Worm (Caenorhabditis elegans) whole organism, L1 larva: ENCODE results near the gene math-40.

Experiments used
- C34B4.2 ChIP-seq: sonication (generic microtip); optimal IDR thresholded peaks from 2 replicates; lab custom pipeline; 2017; ENCODE audit warnings: mild to moderate bottlenecking, missing genetic modification characterization, missing compliant biosample characterization
- F16B12.6 ChIP-seq: fragments of 150-350 bp; optimal IDR thresholded peaks from 2 replicates; lab custom pipeline; 2014; ENCODE audit warnings: missing biosample characterization, missing genetic modification characterization
- Y116A8C.19 ChIP-seq: sonication (generic microtip); optimal IDR thresholded peaks from 2 replicates; lab custom pipeline; 2016; ENCODE audit warnings: missing compliant biosample characterization, missing genetic modification characterization, borderline replicate concordance
- aha-1 ChIP-seq: fragments of 150-350 bp; optimal IDR thresholded peaks from 2 replicates; lab custom pipeline; 2014; ENCODE audit warnings: missing biosample characterization, missing genetic modification characterization
- aly-2 ChIP-seq: fragments of 150-350 bp; optimal IDR thresholded peaks from 2 replicates; lab custom pipeline; 2014; ENCODE audit warnings: missing biosample characterization, missing genetic modification characterization
- ceh-8 ChIP-seq: fragments of 200-800 bp; sonication (Bioruptor generic); optimal IDR thresholded peaks from 2 replicates; lab custom pipeline; 2018; ENCODE audit warnings: mild to moderate bottlenecking, missing genetic modification characterization, moderate library complexity, missing compliant biosample characterization
- ceh-90 ChIP-seq: sonication (generic microtip); optimal IDR thresholded peaks from 2 replicates; lab custom pipeline; 2016; ENCODE audit warnings: missing genetic modification characterization, missing compliant biosample characterization
- ces-1 ChIP-seq: fragments of 150-350 bp; optimal IDR thresholded peaks from 2 replicates; lab custom pipeline; 2014; ENCODE audit warnings: missing biosample characterization, missing genetic modification reagents, missing genetic modification characterization
- dpl-1 ChIP-seq, 3 experiments: fragments of 150-350 bp in 2 of 3; sonication (generic microtip) in 1 of 3; optimal IDR thresholded peaks; 2 replicates each; lab custom pipeline; 2014 to 2017; ENCODE audit warnings: missing biosample characterization in 3 of 3, missing genetic modification characterization in 3 of 3, missing genetic modification reagents in 3 of 3
- dsc-1 ChIP-seq: sonication (generic microtip); optimal IDR thresholded peaks from 2 replicates; lab custom pipeline; 2016; ENCODE audit warnings: mild to moderate bottlenecking, missing genetic modification characterization, missing compliant biosample characterization
- efl-1 ChIP-seq, 4 experiments: fragments of 150-350 bp; optimal IDR thresholded peaks in 3 of 4; peaks in 1 of 4; 1 replicate in 1 of 4; 2 replicates in 3 of 4; lab custom pipeline; 2014; ENCODE audit warnings: missing biosample characterization in 2 of 4, missing genetic modification characterization in 2 of 4, missing genetic modification reagents in 2 of 4
- efl-3 ChIP-seq: fragments of 200-800 bp; sonication (Bioruptor generic); optimal IDR thresholded peaks from 2 replicates; lab custom pipeline; 2018; ENCODE audit warnings: mild to moderate bottlenecking, missing genetic modification characterization, missing compliant biosample characterization
- elt-2 ChIP-seq: sonication (generic microtip); optimal IDR thresholded peaks from 2 replicates; lab custom pipeline; 2016; ENCODE audit warnings: missing genetic modification characterization, mild to moderate bottlenecking, inconsistent platforms, missing compliant biosample characterization, missing genetic modification reagents
- elt-3 ChIP-seq, 6 experiments: fragments of 150-350 bp in 1 of 6; sonication (generic microtip); optimal IDR thresholded peaks; 2 replicates each; lab custom pipeline; 2017 to 2018; ENCODE audit warnings: missing biosample characterization in 6 of 6, missing genetic modification characterization in 6 of 6, inconsistent platforms in 1 of 6
- ets-5 ChIP-seq: fragments of 200-800 bp; sonication (Bioruptor generic); IDR thresholded peaks from 2 replicates; pipeline ENCODE4 v1.3.6; 2022; ENCODE audit warnings: missing genetic modification characterization, missing compliant biosample characterization
- fkh-8 ChIP-seq: sonication (generic microtip); optimal IDR thresholded peaks from 2 replicates; lab custom pipeline; 2016; ENCODE audit warnings: mild to moderate bottlenecking, missing genetic modification characterization, missing compliant biosample characterization
- grh-1 ChIP-seq: fragments of 200-800 bp; sonication (Bioruptor generic); IDR thresholded peaks from 2 replicates; pipeline ENCODE4 v1.3.6; 2022; ENCODE audit warnings: missing genetic modification reagents, missing genetic modification characterization, missing compliant biosample characterization
- hlh-17 ChIP-seq: fragments of 200-800 bp; sonication (Bioruptor generic); optimal IDR thresholded peaks from 2 replicates; lab custom pipeline; 2018; ENCODE audit warnings: missing genetic modification characterization, mild to moderate bottlenecking, missing compliant biosample characterization, moderate library complexity, borderline replicate concordance
- irx-1 ChIP-seq: sonication (generic microtip); optimal IDR thresholded peaks from 2 replicates; lab custom pipeline; 2016; ENCODE audit warnings: missing genetic modification characterization, missing compliant biosample characterization
- lin-14 ChIP-seq: fragments of 200-800 bp; sonication (Bioruptor generic); optimal IDR thresholded peaks from 2 replicates; lab custom pipeline; 2018; ENCODE audit warnings: mild to moderate bottlenecking, missing genetic modification characterization, moderate library complexity, missing compliant biosample characterization
- lin-35 ChIP-seq, 2 experiments: fragments of 150-350 bp; optimal IDR thresholded peaks; 2 replicates each; lab custom pipeline; 2014; ENCODE audit warnings: missing biosample characterization in 2 of 2, missing genetic modification characterization in 2 of 2, missing genetic modification reagents in 2 of 2
- lin-39 ChIP-seq: fragments of 150-350 bp; optimal IDR thresholded peaks from 2 replicates; lab custom pipeline; 2014; ENCODE audit warnings: missing biosample characterization, missing genetic modification reagents, missing genetic modification characterization
- mdl-1 ChIP-seq, 2 experiments: fragments of 150-350 bp; optimal IDR thresholded peaks; 2 replicates each; lab custom pipeline; 2014 to 2017; ENCODE audit warnings: missing biosample characterization in 2 of 2, missing genetic modification characterization in 2 of 2, inconsistent platforms in 1 of 2
- mef-2 ChIP-seq: fragments of 150-350 bp; optimal IDR thresholded peaks from 2 replicates; lab custom pipeline; 2014; ENCODE audit warnings: missing biosample characterization, missing genetic modification characterization
- nhr-20 ChIP-seq: sonication (generic microtip); optimal IDR thresholded peaks from 2 replicates; lab custom pipeline; 2016; ENCODE audit warnings: mild to moderate bottlenecking, missing genetic modification characterization, missing compliant biosample characterization
- nhr-28 ChIP-seq: fragments of 150-350 bp; optimal IDR thresholded peaks from 2 replicates; lab custom pipeline; 2014; ENCODE audit warnings: missing biosample characterization, missing genetic modification characterization
- nhr-71 ChIP-seq: sonication (generic microtip); optimal IDR thresholded peaks from 2 replicates; lab custom pipeline; 2016; ENCODE audit warnings: mild to moderate bottlenecking, missing genetic modification characterization, moderate library complexity, missing compliant biosample characterization
- nhr-76 ChIP-seq: sonication (generic microtip); optimal IDR thresholded peaks from 2 replicates; lab custom pipeline; 2017; ENCODE audit warnings: missing biosample characterization, missing genetic modification characterization
- nhr-84 ChIP-seq: sonication (generic microtip); optimal IDR thresholded peaks from 2 replicates; lab custom pipeline; 2017; ENCODE audit warnings: missing biosample characterization, missing genetic modification characterization
- nhr-85 ChIP-seq: sonication (generic microtip); peaks from one replicate; lab custom pipeline; 2016; ENCODE audit warnings: missing genetic modification characterization, inconsistent platforms, missing compliant biosample characterization
- pag-3 ChIP-seq: sonication (generic microtip); optimal IDR thresholded peaks from 2 replicates; lab custom pipeline; 2017; ENCODE audit warnings: missing genetic modification characterization, mild to moderate bottlenecking, missing compliant biosample characterization, antibody characterized with exemption, borderline replicate concordance; ENCODE audit not compliant: insufficient read depth
- skn-1 ChIP-seq: fragments of 150-350 bp; optimal IDR thresholded peaks from 2 replicates; lab custom pipeline; 2014; ENCODE audit warnings: missing biosample characterization, missing genetic modification characterization
- snpc-4 ChIP-seq: fragments of 150-350 bp; optimal IDR thresholded peaks from 2 replicates; lab custom pipeline; 2014; ENCODE audit warnings: missing biosample characterization, missing genetic modification characterization
- sptf-1 ChIP-seq: fragments of 150-350 bp; optimal IDR thresholded peaks from 2 replicates; lab custom pipeline; 2014; ENCODE audit warnings: missing biosample characterization, missing genetic modification characterization
- swsn-7 ChIP-seq: sonication (generic microtip); optimal IDR thresholded peaks from 2 replicates; lab custom pipeline; 2016; ENCODE audit warnings: missing genetic modification characterization, missing compliant biosample characterization
- unc-62 ChIP-seq: fragments of 150-350 bp; optimal IDR thresholded peaks from 2 replicates; lab custom pipeline; 2014; ENCODE audit warnings: missing biosample characterization, missing genetic modification reagents, missing genetic modification characterization
- unc-86 ChIP-seq: sonication (generic microtip); optimal IDR thresholded peaks from 2 replicates; lab custom pipeline; 2016; ENCODE audit warnings: missing genetic modification characterization, missing compliant biosample characterization
- xbp-1 ChIP-seq: sonication (generic microtip); optimal IDR thresholded peaks from 2 replicates; lab custom pipeline; 2016; ENCODE audit warnings: missing genetic modification characterization, missing compliant biosample characterization
- zag-1 ChIP-seq: fragments of 150-350 bp; optimal IDR thresholded peaks from 2 replicates; lab custom pipeline; 2014; ENCODE audit warnings: missing biosample characterization, missing genetic modification characterization
- ztf-4 ChIP-seq: fragments of 150-350 bp; optimal IDR thresholded peaks from 2 replicates; lab custom pipeline; 2014; ENCODE audit warnings: missing biosample characterization, missing genetic modification characterization

The math-40 gene

ce11 chrII:1806358-1806757 lies 24.1 kb upstream of the math-40 start, which contains the start of gene C08F1.12:
Gene C08F1.12, minus strand, starts transcription at chrII:1806458.
- TF ChIP-seq elt-3 (tag; optimal IDR thresholded peaks at IDR 0.05; lab: Kevin White, UChicago): no peak
- TF ChIP-seq unc-62 (GFP tag; lab: Kevin White, UChicago): no peak

- peak; percentile 31 for TF ChIP-seq F16B12.6 (tag; lab: Kevin White, UChicago)
- no peak for TF ChIP-seq mef-2 (tag; lab: Kevin White, UChicago)
- TF ChIP-seq efl-1 (optimal IDR thresholded peaks at IDR 0.05; lab: Kevin White, UChicago): peak; percentile 4 to 38
- TF ChIP-seq efl-1 (GFP tag; optimal IDR thresholded peaks at IDR 0.05 in 1 of 2; lab: Kevin White, UChicago): peak in 1 of 2 experiments; percentile 29
- TF ChIP-seq dsc-1: peak; percentile 4
- TF ChIP-seq dpl-1 (GFP tag; optimal IDR thresholded peaks at IDR 0.05; lab: Kevin White, UChicago): peak in 1 of 3 experiments; percentile 37
- peak; percentile 24 for TF ChIP-seq fkh-8
- no peak for TF ChIP-seq nhr-20
- TF ChIP-seq lin-35 (GFP tag; optimal IDR thresholded peaks at IDR 0.05; lab: Kevin White, UChicago): peak in 1 of 2 experiments; percentile 8
- peak; percentile 29 for TF ChIP-seq lin-14 (GFP tag; lab: Kevin White, UChicago)
- TF ChIP-seq unc-86 (tag; lab: Kevin White, UChicago): peak; percentile 52
Measured at ce11 chrII:1808217-1808616, 22.2 kb upstream of the math-40 start, which contains the start of gene C08F1.8. Gene C08F1.8, minus strand, starts transcription at chrII:1808317.

ce11 chrII:1816053-1816452 lies 14.4 kb upstream of the math-40 start:
- no peak for TF ChIP-seq efl-1 (optimal IDR thresholded peaks at IDR 0.05; lab: Kevin White, UChicago)
- peak in 1 of 2 experiments; percentile 86 for TF ChIP-seq efl-1 (GFP tag; optimal IDR thresholded peaks at IDR 0.05 in 1 of 2; lab: Kevin White, UChicago)
- TF ChIP-seq aha-1 (tag; lab: Kevin White, UChicago): no peak

- TF ChIP-seq xbp-1 (no peak), ztf-4 (tag; lab: Kevin White, UChicago) (no peak), skn-1 (tag; lab: Kevin White, UChicago) (no peak), nhr-76 (tag; lab: Kevin White, UChicago) (no peak), nhr-71 (tag; lab: Kevin White, UChicago) (no peak), nhr-28 (tag; lab: Kevin White, UChicago) (no peak), sptf-1 (tag; lab: Kevin White, UChicago) (no peak), dpl-1 (GFP tag; optimal IDR thresholded peaks at IDR 0.05; lab: Kevin White, UChicago) (no peak), elt-3 (tag; optimal IDR thresholded peaks at IDR 0.05; lab: Kevin White, UChicago) (no peak), efl-1 (optimal IDR thresholded peaks at IDR 0.05; lab: Kevin White, UChicago) (no peak), efl-1 (GFP tag; optimal IDR thresholded peaks at IDR 0.05 in 1 of 2; lab: Kevin White, UChicago) (no peak), grh-1 (GFP tag; lab: Robert Waterston, UW) (no peak), ceh-8 (GFP tag; lab: Kevin White, UChicago) (no peak)
- TF ChIP-seq, all 84 proteins: peak for 0
Measured at ce11 chrII:1818300-1818699, 12.1 kb upstream of the math-40 start, which contains the start of gene fbxb-10. Gene fbxb-10, minus strand, starts transcription at chrII:1818400.

- TF ChIP-seq elt-2 (tag; lab: Kevin White, UChicago): peak; percentile 100
- no peak for TF ChIP-seq aly-2 (tag; lab: Kevin White, UChicago)
- peak in 1 of 2 experiments; percentile 53 for TF ChIP-seq mdl-1 (tag; optimal IDR thresholded peaks at IDR 0.05; lab: Kevin White, UChicago)
- TF ChIP-seq hlh-17 (GFP tag; lab: Kevin White, UChicago): no peak
- peak; percentile 72 for TF ChIP-seq nhr-71 (tag; lab: Kevin White, UChicago)
- no peak for TF ChIP-seq unc-86 (tag; lab: Kevin White, UChicago)
- TF ChIP-seq snpc-4 (tag; lab: Kevin White, UChicago): peak; percentile 45
- TF ChIP-seq pag-3: no peak
- peak; percentile 34 for TF ChIP-seq swsn-7
- TF ChIP-seq lin-39 (tag; lab: Kevin White, UChicago): no peak
- TF ChIP-seq C34B4.2: no peak
- TF ChIP-seq ces-1 (GFP tag; lab: Kevin White, UChicago): no peak
- peak; percentile 56 to 61 (median 61) for TF ChIP-seq dpl-1 (GFP tag; optimal IDR thresholded peaks at IDR 0.05; lab: Kevin White, UChicago)
- no peak for TF ChIP-seq ets-5
- no peak for TF ChIP-seq irx-1 (tag; lab: Kevin White, UChicago)
- no peak for TF ChIP-seq Y116A8C.19 (tag; lab: Kevin White, UChicago)
- TF ChIP-seq efl-3 (GFP tag; lab: Kevin White, UChicago): no peak
- TF ChIP-seq nhr-85: peak; percentile 83
- peak; percentile 60 for TF ChIP-seq nhr-20
- TF ChIP-seq dsc-1: no peak
- no peak for TF ChIP-seq ceh-90
- TF ChIP-seq lin-35 (GFP tag; optimal IDR thresholded peaks at IDR 0.05; lab: Kevin White, UChicago): peak; percentile 47 to 82
- TF ChIP-seq nhr-84: no peak
- TF ChIP-seq zag-1 (tag; lab: Kevin White, UChicago): no peak
- peak in 3 of 6 experiments; percentile 60 to 96 (median 89) for TF ChIP-seq elt-3 (tag; optimal IDR thresholded peaks at IDR 0.05; lab: Kevin White, UChicago)
- TF ChIP-seq skn-1 (tag; lab: Kevin White, UChicago): peak; percentile 91
Measured at ce11 chrII:1819944-1820570, 10.4 kb upstream of the math-40 start, which contains the start of gene fbxc-19. Gene fbxc-19, plus strand, starts transcription at chrII:1820479.
